Worm (Caenorhabditis elegans) whole organism, L3 larva: ENCODE data around the gene srx-136.

Experiments used
- R02D3.7 ChIP-seq: fragments of 150-350 bp; optimal IDR thresholded peaks from 2 replicates; lab custom pipeline; 2014; ENCODE audit warnings: missing biosample characterization, missing genetic modification characterization
- ZK546.5 ChIP-seq: sonication (generic microtip); optimal IDR thresholded peaks from 2 replicates; lab custom pipeline; 2017; ENCODE audit warnings: missing biosample characterization, missing genetic modification characterization
- aly-2 ChIP-seq: fragments of 150-350 bp; optimal IDR thresholded peaks from 2 replicates; lab custom pipeline; 2014; ENCODE audit warnings: missing biosample characterization, missing genetic modification characterization
- ceh-16 ChIP-seq: sonication (generic microtip); optimal IDR thresholded peaks from 2 replicates; lab custom pipeline; 2017; ENCODE audit warnings: missing biosample characterization, missing genetic modification characterization
- ceh-82 ChIP-seq: fragments of 150-350 bp; optimal IDR thresholded peaks from 2 replicates; lab custom pipeline; 2014; ENCODE audit warnings: missing biosample characterization, missing genetic modification characterization
- ceh-9 ChIP-seq: sonication (generic microtip); optimal IDR thresholded peaks from 2 replicates; lab custom pipeline; 2018; ENCODE audit warnings: missing biosample characterization, missing genetic modification characterization
- daf-12 ChIP-seq: fragments of 150-350 bp; optimal IDR thresholded peaks from 2 replicates; lab custom pipeline; 2014; ENCODE audit warnings: missing biosample characterization, missing genetic modification reagents, missing genetic modification characterization
- egl-5 ChIP-seq: fragments of 150-350 bp; optimal IDR thresholded peaks from 2 replicates; lab custom pipeline; 2017; ENCODE audit warnings: missing biosample characterization, missing genetic modification reagents, missing genetic modification characterization, inconsistent platforms
- elt-1 ChIP-seq: fragments of 150-350 bp; optimal IDR thresholded peaks from 2 replicates; lab custom pipeline; 2014; ENCODE audit warnings: missing biosample characterization, missing genetic modification characterization
- elt-2 ChIP-seq: sonication (generic microtip); optimal IDR thresholded peaks from 2 replicates; lab custom pipeline; 2016; ENCODE audit warnings: missing genetic modification reagents, mild to moderate bottlenecking, missing genetic modification characterization, missing compliant biosample characterization
- eor-1 ChIP-seq, 2 experiments: fragments of 150-350 bp; optimal IDR thresholded peaks; 2 replicates each; lab custom pipeline; 2014 to 2018; ENCODE audit warnings: missing biosample characterization in 2 of 2, missing genetic modification characterization in 2 of 2
- fkh-2 ChIP-seq: fragments of 150-350 bp; optimal IDR thresholded peaks from 2 replicates; lab custom pipeline; 2014; ENCODE audit warnings: missing biosample characterization, missing genetic modification reagents, missing genetic modification characterization
- jun-1 ChIP-seq: fragments of 150-350 bp; optimal IDR thresholded peaks from 2 replicates; lab custom pipeline; 2014; ENCODE audit warnings: missing biosample characterization, missing genetic modification reagents, missing genetic modification characterization
- lin-15B ChIP-seq: fragments of 150-350 bp; optimal IDR thresholded peaks from 2 replicates; lab custom pipeline; 2014; ENCODE audit warnings: missing biosample characterization, missing genetic modification characterization
- lin-39 ChIP-seq: fragments of 150-350 bp; optimal IDR thresholded peaks from 2 replicates; lab custom pipeline; 2018; ENCODE audit warnings: missing biosample characterization, missing genetic modification reagents, missing genetic modification characterization
- lsy-12 ChIP-seq: sonication (generic microtip); optimal IDR thresholded peaks from 2 replicates; lab custom pipeline; 2016; ENCODE audit warnings: mild to moderate bottlenecking, missing genetic modification characterization, missing compliant biosample characterization
- mml-1 ChIP-seq: fragments of 150-350 bp; sonication (generic microtip); optimal IDR thresholded peaks from 3 replicates; lab custom pipeline; 2014; ENCODE audit warnings: missing biosample characterization, missing genetic modification characterization
- nfya-1 ChIP-seq: sonication (generic microtip); optimal IDR thresholded peaks from 2 replicates; lab custom pipeline; 2017; ENCODE audit warnings: missing genetic modification characterization, mild to moderate bottlenecking, missing compliant biosample characterization, antibody characterized with exemption, moderate library complexity; ENCODE audit not compliant: insufficient read depth
- nhr-11 ChIP-seq: fragments of 150-350 bp; optimal IDR thresholded peaks from 2 replicates; lab custom pipeline; 2014; ENCODE audit warnings: missing biosample characterization, missing genetic modification characterization
- nhr-12 ChIP-seq: fragments of 150-350 bp; optimal IDR thresholded peaks from 2 replicates; lab custom pipeline; 2014; ENCODE audit warnings: missing biosample characterization, missing genetic modification characterization
- nhr-23 ChIP-seq: fragments of 150-350 bp; optimal IDR thresholded peaks from 2 replicates; lab custom pipeline; 2014; ENCODE audit warnings: missing biosample characterization, missing genetic modification reagents, missing genetic modification characterization
- nhr-25 ChIP-seq: sonication (generic microtip); optimal IDR thresholded peaks from 2 replicates; lab custom pipeline; 2017; ENCODE audit warnings: missing biosample characterization, missing genetic modification characterization
- nhr-28 ChIP-seq: fragments of 150-350 bp; optimal IDR thresholded peaks from 2 replicates; lab custom pipeline; 2014; ENCODE audit warnings: missing biosample characterization, missing genetic modification characterization
- nhr-43 ChIP-seq: sonication (generic microtip); optimal IDR thresholded peaks from 2 replicates; lab custom pipeline; 2016; ENCODE audit warnings: mild to moderate bottlenecking, missing genetic modification characterization, missing compliant biosample characterization; ENCODE audit not compliant: poor library complexity, severe bottlenecking
- nhr-67 ChIP-seq: fragments of 150-350 bp; optimal IDR thresholded peaks from 2 replicates; lab custom pipeline; 2014; ENCODE audit warnings: missing biosample characterization, missing genetic modification characterization
- nhr-77 ChIP-seq: fragments of 150-350 bp; optimal IDR thresholded peaks from 2 replicates; lab custom pipeline; 2014; ENCODE audit warnings: missing biosample characterization, missing genetic modification characterization
- pqm-1 ChIP-seq: fragments of 150-350 bp; optimal IDR thresholded peaks from 2 replicates; lab custom pipeline; 2017; ENCODE audit warnings: missing biosample characterization, missing genetic modification characterization, inconsistent platforms
- sea-2 ChIP-seq: fragments of 150-350 bp; sonication (generic microtip); optimal IDR thresholded peaks from 4 replicates; lab custom pipeline; 2014; ENCODE audit warnings: missing biosample characterization, missing genetic modification reagents, missing genetic modification characterization
- skn-1 ChIP-seq: fragments of 150-350 bp; optimal IDR thresholded peaks from 2 replicates; lab custom pipeline; 2014; ENCODE audit warnings: missing biosample characterization, missing genetic modification characterization
- tbx-2 ChIP-seq: sonication (generic microtip); optimal IDR thresholded peaks from 2 replicates; lab custom pipeline; 2016; ENCODE audit warnings: mild to moderate bottlenecking, missing genetic modification characterization, missing compliant biosample characterization
- unc-39 ChIP-seq: sonication (generic microtip); optimal IDR thresholded peaks from 4 replicates; lab custom pipeline; 2017; ENCODE audit warnings: missing biosample characterization, missing genetic modification characterization
- unc-62 ChIP-seq: fragments of 150-350 bp; sonication (generic microtip); optimal IDR thresholded peaks from 4 replicates; lab custom pipeline; 2014; ENCODE audit warnings: missing biosample characterization, missing genetic modification reagents, missing genetic modification characterization
- zag-1 ChIP-seq: fragments of 150-350 bp; optimal IDR thresholded peaks from 2 replicates; lab custom pipeline; 2014; ENCODE audit warnings: missing biosample characterization, missing genetic modification characterization

srx-136 gene

DNA sequence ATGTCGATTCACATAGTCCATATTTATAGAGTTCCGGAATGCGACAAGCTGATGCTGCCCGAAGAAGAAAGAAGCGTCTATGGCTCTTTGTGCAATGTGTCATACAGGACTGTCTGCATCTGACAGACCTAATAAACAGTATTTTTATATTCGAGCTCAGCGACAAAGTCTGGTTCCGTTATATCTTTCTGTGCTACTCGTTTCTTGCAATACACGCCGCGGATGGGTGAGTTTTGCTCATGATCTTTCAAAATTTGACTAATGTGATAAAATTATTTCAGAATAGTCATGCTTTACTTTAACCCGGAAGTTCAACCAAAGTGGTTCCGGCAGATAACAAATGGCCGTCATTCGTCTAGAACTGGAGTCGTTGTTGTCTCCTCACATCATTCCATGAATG lies 6.5 kb downstream of the srx-136 start:
- no peak for TF ChIP-seq fkh-2

DNA sequence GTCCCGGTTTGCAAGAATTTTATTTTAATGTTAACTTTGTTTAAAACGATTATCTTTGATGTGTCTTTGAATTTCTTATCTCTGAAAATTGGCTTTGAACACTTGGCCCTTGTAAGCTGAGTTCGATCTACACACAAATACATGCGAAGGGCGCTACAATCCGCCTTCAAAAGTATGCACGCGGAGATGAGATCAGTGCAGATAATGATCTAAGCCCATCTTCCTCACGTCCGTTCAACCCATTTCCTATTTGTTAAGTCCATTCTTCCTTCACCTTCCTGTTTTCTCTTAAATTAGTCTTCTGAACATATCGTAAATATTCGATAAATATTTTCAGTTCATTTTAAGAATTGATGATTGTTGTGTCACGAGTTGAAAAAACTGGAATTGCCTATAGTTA lies 9.1 kb downstream of the srx-136 start, which contains the start of gene nhr-175:
Gene nhr-175, plus strand, starts transcription at position 339 of the 400 bp plus-strand sequence.
- TF ChIP-seq nhr-23 (tag; lab: Kevin White, UChicago) (peak; percentile 50), skn-1 (no peak), elt-1 (tag; lab: Kevin White, UChicago) (peak; percentile 92), zag-1 (tag; lab: Kevin White, UChicago) (no peak), nhr-25 (tag; lab: Kevin White, UChicago) (peak; percentile 52)

DNA sequence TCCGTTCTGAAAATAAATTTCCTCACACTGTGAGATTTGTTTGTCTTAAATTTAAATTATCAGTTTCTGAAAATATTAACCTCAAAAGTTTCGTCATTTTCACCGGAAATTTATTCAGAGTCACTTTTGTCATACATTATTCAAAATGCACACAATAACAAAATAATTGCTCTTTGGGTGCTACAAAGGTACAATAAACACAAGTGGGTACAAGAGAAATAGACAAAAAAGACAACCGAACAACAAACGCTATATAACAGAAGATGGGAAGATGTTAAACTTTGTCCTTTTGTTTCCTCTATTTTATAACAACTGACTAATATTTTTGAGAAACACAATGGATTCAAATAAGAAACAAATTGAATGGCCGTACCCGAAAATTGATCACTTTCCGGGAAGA lies 12.3 kb downstream of the srx-136 start:
- TF ChIP-seq ceh-9 (no peak), pqm-1 (tag; lab: Kevin White, UChicago) (peak; percentile 2), nhr-11 (tag; lab: Kevin White, UChicago) (peak; percentile 98), lin-39 (tag; lab: Kevin White, UChicago) (no peak)
- TF ChIP-seq, all 47 proteins: peak for 2

DNA sequence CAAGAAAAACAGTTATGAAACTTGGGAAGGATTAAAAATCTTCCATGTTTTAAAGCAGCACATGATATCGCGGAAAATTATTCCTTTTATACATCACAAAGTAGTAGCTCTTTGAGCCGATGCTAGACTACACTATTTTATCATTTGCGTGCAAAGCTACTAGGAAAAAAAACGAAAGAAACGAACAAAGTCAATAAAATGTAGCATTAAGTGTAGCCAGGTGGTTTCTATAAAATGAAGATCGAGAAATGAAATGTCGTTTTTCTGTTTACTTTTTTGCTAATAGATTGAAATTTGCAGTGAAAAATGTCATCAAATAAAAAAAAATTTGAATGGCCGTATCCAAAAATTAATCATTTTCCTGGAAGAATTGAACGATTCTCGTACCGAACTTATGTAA lies 15.7 kb downstream of the srx-136 start, which contains the start of gene cpt-5:
Gene cpt-5, plus strand, starts transcription at position 301 of the 400 bp plus-strand sequence.
- TF ChIP-seq unc-62 (GFP tag; lab: Kevin White, UChicago) (no peak), jun-1 (no peak), ceh-16 (tag; lab: Kevin White, UChicago) (no peak), nhr-28 (tag; lab: Kevin White, UChicago) (no peak), lsy-12 (tag; lab: Kevin White, UChicago) (no peak), nhr-67 (tag; lab: Kevin White, UChicago) (no peak)

DNA sequence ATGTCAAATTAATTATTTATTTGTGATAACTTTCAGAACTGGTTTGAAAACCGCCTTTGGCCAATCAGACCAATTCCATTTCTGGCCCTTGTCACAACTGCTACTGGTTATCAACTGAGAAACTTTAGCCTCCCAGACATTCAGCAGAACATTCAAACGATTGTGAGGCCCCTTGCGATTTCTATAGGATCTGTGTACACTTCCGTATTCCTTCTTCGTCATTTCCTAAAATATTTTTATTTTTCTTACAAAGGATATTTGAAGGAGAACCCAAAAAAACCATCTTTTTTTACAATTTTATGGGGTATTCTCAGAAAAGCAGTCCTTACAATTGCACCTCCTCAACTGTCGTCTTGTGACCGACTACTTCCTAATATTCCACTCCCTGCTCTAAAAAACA lies 16.1 kb downstream of the srx-136 start:
- TF ChIP-seq ZK546.5 (tag; lab: Kevin White, UChicago) (no peak), lin-15B (tag; lab: Kevin White, UChicago) (no peak), tbx-2 (tag; lab: Kevin White, UChicago) (no peak), nhr-28 (tag; lab: Kevin White, UChicago) (no peak), daf-12 (tag; lab: Kevin White, UChicago) (no peak), mml-1 (tag; lab: Kevin White, UChicago) (no peak), sea-2 (no peak), zag-1 (tag; lab: Kevin White, UChicago) (no peak), egl-5 (tag; lab: Kevin White, UChicago) (no peak), ceh-82 (no peak), aly-2 (tag; lab: Kevin White, UChicago) (no peak), ceh-9 (no peak), skn-1 (no peak), lsy-12 (tag; lab: Kevin White, UChicago) (no peak), nhr-12 (tag; lab: Kevin White, UChicago) (no peak), nhr-77 (tag; lab: Kevin White, UChicago) (no peak), R02D3.7 (tag; lab: Kevin White, UChicago) (no peak), nhr-43 (tag; lab: Kevin White, UChicago) (no peak)

DNA sequence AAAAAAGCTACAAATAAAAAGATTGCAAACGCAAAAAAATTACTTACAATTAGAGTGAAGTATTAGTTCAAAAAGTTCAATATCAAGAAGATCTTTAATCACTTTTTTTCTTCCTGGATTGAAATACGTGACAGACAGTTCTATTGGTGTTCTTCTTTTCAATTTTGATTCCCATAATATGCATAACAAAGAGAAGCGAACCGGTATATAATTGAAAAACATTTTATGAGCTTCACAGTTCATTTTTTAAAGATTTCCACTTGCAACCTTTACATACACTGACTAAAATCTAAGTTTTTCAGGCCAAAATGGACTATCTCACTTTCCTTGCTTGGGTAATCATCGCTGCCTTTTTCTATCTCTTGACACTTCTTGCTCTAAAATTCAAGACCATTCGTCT lies 19.3 kb downstream of the srx-136 start, which contains the start of gene T22G5.1:
Gene T22G5.1, plus strand, starts transcription at position 301 of the 400 bp plus-strand sequence.
- no peak for TF ChIP-seq eor-1 (tag; optimal IDR thresholded peaks at IDR 0.05; lab: Kevin White, UChicago)
- TF ChIP-seq elt-1 (tag; lab: Kevin White, UChicago): no peak
- no peak for TF ChIP-seq fkh-2

DNA sequence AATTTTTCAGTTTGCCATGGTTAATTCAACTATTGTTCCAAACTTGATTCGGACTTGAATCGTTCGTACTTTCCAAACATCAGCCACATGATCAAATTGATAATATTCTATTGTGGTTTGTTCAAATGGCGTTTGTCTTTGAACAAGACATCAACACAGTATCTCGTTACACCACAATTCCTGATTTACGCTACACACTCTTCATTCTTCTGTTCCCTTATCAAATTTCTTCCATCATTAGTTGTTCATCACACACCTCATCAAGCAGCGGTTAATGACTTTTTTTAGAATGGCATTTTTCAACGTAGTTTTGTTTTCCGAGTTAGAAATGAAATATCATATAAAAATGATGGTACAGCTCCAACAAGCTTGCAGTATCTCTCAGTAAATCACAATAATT lies 21.0 kb downstream of the srx-136 start:
- TF ChIP-seq skn-1 (no peak), elt-2 (peak; percentile 86), pqm-1 (tag; lab: Kevin White, UChicago) (peak; percentile 93), nfya-1 (tag; lab: Kevin White, UChicago) (no peak), unc-39 (no peak), lin-39 (tag; lab: Kevin White, UChicago) (no peak), jun-1 (peak; percentile 11), nhr-11 (tag; lab: Kevin White, UChicago) (no peak), eor-1 (tag; optimal IDR thresholded peaks at IDR 0.05; lab: Kevin White, UChicago) (no peak), lin-15B (tag; lab: Kevin White, UChicago) (peak; percentile 14)
